Worm (Caenorhabditis elegans): ENCODE measurements around the gene cyb-2.1.

Gene cyb-2.1

DNA sequence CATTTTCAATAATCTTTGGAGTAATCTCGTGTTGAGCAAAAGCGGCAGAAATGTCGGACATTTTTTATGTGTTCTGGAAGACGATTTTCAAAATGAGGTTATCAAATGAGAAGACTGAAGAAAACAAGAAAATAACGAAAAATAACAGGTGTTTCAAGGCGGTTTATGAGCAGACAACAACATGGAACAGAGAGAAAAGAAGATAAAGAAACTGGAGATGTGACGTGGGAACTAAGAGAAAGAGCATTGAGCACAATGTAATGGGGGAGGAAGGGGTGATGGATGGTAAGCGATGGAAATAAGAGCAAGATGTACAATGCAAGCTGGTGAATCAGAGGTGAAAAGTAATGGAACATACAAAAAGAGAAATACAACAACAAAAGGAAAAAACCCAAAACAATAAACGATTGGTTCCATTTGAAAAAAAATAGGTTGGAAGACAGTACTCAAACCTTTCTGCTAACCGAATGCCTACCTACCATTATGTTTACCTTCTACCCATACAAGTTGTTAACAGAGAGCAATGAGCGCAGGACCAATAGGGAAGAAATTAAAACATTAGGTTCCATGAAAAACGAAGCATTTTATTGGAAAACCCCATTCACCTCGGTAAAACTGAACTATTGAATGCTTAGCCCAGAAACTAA lies 28.1 kb upstream of the cyb-2.1 start, which contains the start of gene Y69E1A.5:
Gene Y69E1A.5 (minus strand): TSS at position 73 of the 647 bp plus-strand sequence.
- TF ChIP-seq ets-7 (tag; optimal IDR thresholded peaks at IDR 0.05): no peak

DNA sequence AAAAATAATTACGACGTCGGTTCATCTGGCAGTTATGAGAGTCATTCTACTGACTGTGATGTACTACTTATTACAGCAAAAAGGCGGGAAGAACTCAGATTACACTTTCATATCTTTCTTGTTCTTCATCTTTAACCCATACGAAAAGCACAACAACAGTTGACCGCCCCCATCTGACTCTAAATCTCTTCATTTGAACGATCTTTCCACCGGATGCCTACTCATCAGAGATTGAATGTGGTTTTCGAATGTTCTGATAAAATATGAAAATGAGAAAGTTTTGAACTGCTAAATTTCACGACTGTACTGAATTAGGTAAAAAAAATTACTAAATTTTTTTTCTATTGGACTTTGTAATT lies 27.6 kb upstream of the cyb-2.1 start, which contains the start of gene sri-19:
Gene sri-19 (plus strand): TSS at position 143 of the 359 bp plus-strand sequence.
- TF ChIP-seq F13C5.2 (tag; optimal IDR thresholded peaks at IDR 0.05) (no peak), tbx-37 (GFP tag; conservative IDR thresholded peaks at IDR 0.05) (no peak), sea-1 (GFP tag; conservative IDR thresholded peaks at IDR 0.05) (no peak), pes-1 (GFP tag; IDR thresholded peaks at IDR 0.05) (no peak), ets-7 (tag; optimal IDR thresholded peaks at IDR 0.05) (no peak), ceh-13 (GFP tag; optimal IDR thresholded peaks at IDR 0.05) (no peak), flt-1 (GFP tag; IDR thresholded peaks at IDR 0.05) (no peak), ceh-36 (tag; optimal IDR thresholded peaks at IDR 0.05) (no peak), hmbx-1 (tag; optimal IDR thresholded peaks at IDR 0.05) (no peak), hnd-1 (tag; optimal IDR thresholded peaks at IDR 0.05) (no peak), scrt-1 (GFP tag; IDR thresholded peaks at IDR 0.05) (no peak), aly-1 (tag; optimal IDR thresholded peaks at IDR 0.05) (no peak), tbx-11 (GFP tag; IDR thresholded peaks at IDR 0.05) (no peak), B0310.2 (tag; optimal IDR thresholded peaks at IDR 0.05) (no peak), tra-4 (tag; optimal IDR thresholded peaks at IDR 0.05) (no peak), ama-1 (optimal IDR thresholded peaks at IDR 0.05) (no peak), hmg-4 (GFP tag; optimal IDR thresholded peaks at IDR 0.05) (no peak)

DNA sequence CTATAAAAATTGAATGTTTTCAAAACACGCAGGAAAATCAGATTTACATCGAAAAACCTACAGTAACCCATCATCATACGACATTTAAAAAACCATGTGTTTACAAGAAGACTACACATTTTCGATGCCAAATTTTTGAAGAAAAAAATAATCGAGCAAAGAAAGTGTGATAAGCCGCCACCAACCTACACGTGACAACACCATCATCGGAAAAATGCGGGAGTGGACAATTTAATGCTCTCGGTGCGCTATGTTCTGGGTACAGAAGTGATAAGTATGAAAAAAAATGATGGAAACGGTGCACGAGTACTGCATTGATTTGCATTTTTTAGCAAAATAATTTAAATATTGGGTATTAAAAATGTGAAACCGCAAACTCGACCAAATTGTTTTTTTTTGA lies 21.1 kb upstream of the cyb-2.1 start:
- no peak for TF ChIP-seq hmbx-1 (tag; optimal IDR thresholded peaks at IDR 0.05)
- no peak for TF ChIP-seq ceh-36 (tag; optimal IDR thresholded peaks at IDR 0.05)
- no peak for TF ChIP-seq tra-4 (tag; optimal IDR thresholded peaks at IDR 0.05)
- no peak for TF ChIP-seq aly-1 (tag; optimal IDR thresholded peaks at IDR 0.05)
- no peak for TF ChIP-seq pes-1 (GFP tag; IDR thresholded peaks at IDR 0.05)
- TF ChIP-seq F13C5.2 (tag; optimal IDR thresholded peaks at IDR 0.05): no peak

DNA sequence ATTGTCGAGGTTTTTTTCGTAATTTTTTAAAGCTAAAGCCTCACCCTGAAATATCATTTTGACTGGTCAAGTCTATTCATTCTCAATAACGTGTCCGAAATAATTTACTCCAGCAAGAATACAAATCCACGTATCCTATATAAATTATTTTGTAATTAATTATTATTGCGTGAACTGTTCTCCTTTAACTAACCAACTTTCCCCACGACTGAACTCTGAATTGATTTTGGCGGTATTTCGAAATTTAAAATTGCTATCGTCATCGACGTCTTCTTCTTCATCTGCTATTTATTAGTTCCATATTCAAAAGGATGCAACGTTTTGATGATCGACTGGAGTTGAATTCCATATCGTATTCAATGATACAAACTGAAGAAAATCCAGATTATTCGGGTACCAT lies 19.4 kb upstream of the cyb-2.1 start, which contains the start of the genes aqp-3 and Y69E1A.8:
Gene aqp-3 (minus strand): TSS at position 101 of the 400 bp plus-strand sequence.
Gene Y69E1A.8 (plus strand): TSS at position 246 of the 400 bp plus-strand sequence.
- no peak for TF ChIP-seq B0310.2 (tag; optimal IDR thresholded peaks at IDR 0.05)
- no peak for TF ChIP-seq flt-1 (GFP tag; IDR thresholded peaks at IDR 0.05)
- no peak for TF ChIP-seq pes-1 (GFP tag; IDR thresholded peaks at IDR 0.05)
- TF ChIP-seq ets-7 (tag; optimal IDR thresholded peaks at IDR 0.05): no peak
- TF ChIP-seq hmg-4 (GFP tag; optimal IDR thresholded peaks at IDR 0.05): no peak
- TF ChIP-seq ceh-36 (tag; optimal IDR thresholded peaks at IDR 0.05): no peak
- TF ChIP-seq ama-1 (optimal IDR thresholded peaks at IDR 0.05): no peak
- no peak for TF ChIP-seq tbx-37 (GFP tag; conservative IDR thresholded peaks at IDR 0.05)
- no peak for TF ChIP-seq sea-1 (GFP tag; conservative IDR thresholded peaks at IDR 0.05)
- TF ChIP-seq F13C5.2 (tag; optimal IDR thresholded peaks at IDR 0.05): no peak
- no peak for TF ChIP-seq hmbx-1 (tag; optimal IDR thresholded peaks at IDR 0.05)
- no peak for TF ChIP-seq tbx-11 (GFP tag; IDR thresholded peaks at IDR 0.05)
- no peak for TF ChIP-seq tra-4 (tag; optimal IDR thresholded peaks at IDR 0.05)
- no peak for TF ChIP-seq hnd-1 (tag; optimal IDR thresholded peaks at IDR 0.05)
- TF ChIP-seq ceh-13 (GFP tag; optimal IDR thresholded peaks at IDR 0.05): no peak
- no peak for TF ChIP-seq scrt-1 (GFP tag; IDR thresholded peaks at IDR 0.05)
- TF ChIP-seq aly-1 (tag; optimal IDR thresholded peaks at IDR 0.05): no peak

DNA sequence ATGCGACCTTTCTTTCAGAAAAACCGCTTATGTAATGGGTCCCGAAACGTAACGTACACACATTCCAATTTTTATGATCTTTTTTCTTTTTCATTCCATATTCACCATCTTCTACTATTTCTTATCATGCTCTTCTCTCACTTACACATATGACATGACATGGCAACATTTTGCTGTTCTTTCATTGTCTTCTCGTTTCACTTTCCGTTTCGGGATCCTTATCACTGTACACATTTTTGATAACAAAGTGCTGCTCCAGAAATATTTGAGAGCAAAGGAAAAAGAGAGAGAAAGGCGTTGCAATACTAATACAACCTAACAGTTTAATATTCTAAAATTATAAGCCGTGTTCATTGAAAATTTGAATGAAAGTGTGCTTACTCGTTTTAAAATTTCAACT lies 15.5 kb upstream of the cyb-2.1 start:
- TF ChIP-seq flt-1 (GFP tag; IDR thresholded peaks at IDR 0.05) (no peak), aly-1 (tag; optimal IDR thresholded peaks at IDR 0.05) (no peak), tbx-37 (GFP tag; conservative IDR thresholded peaks at IDR 0.05) (no peak), ets-7 (tag; optimal IDR thresholded peaks at IDR 0.05) (no peak), pes-1 (GFP tag; IDR thresholded peaks at IDR 0.05) (no peak), scrt-1 (GFP tag; IDR thresholded peaks at IDR 0.05) (no peak), hmg-4 (GFP tag; optimal IDR thresholded peaks at IDR 0.05) (no peak), sea-1 (GFP tag; conservative IDR thresholded peaks at IDR 0.05) (no peak), B0310.2 (tag; optimal IDR thresholded peaks at IDR 0.05) (no peak), hmbx-1 (tag; optimal IDR thresholded peaks at IDR 0.05) (no peak), F13C5.2 (tag; optimal IDR thresholded peaks at IDR 0.05) (no peak), tbx-11 (GFP tag; IDR thresholded peaks at IDR 0.05) (no peak), ceh-36 (tag; optimal IDR thresholded peaks at IDR 0.05) (no peak), tra-4 (tag; optimal IDR thresholded peaks at IDR 0.05) (no peak)

DNA sequence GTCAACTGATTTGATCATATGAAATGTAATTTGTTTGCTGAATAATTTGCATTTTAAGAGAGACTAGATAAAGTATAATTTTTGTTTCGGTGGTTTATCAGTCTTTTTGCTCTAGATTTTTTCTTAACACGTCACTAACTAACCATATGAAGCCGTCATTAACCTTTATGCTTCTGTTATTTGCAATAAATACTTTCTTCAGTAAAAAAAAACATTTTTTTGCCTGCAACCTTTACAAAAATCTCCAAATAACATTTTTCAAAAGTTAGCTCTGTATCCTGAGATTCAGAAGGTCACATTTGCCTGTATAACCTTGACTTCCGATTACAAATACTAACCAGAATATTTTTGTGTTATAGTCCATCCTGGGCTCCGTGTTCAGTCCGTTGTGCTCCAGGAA lies 15.0 kb upstream of the cyb-2.1 start:
- TF ChIP-seq pes-1 (GFP tag; IDR thresholded peaks at IDR 0.05) (no peak), ceh-36 (tag; optimal IDR thresholded peaks at IDR 0.05) (no peak), aly-1 (tag; optimal IDR thresholded peaks at IDR 0.05) (no peak), tbx-37 (GFP tag; conservative IDR thresholded peaks at IDR 0.05) (no peak), hmg-4 (GFP tag; optimal IDR thresholded peaks at IDR 0.05) (no peak), sea-1 (GFP tag; conservative IDR thresholded peaks at IDR 0.05) (no peak), hnd-1 (tag; optimal IDR thresholded peaks at IDR 0.05) (no peak), hmbx-1 (tag; optimal IDR thresholded peaks at IDR 0.05) (no peak), tbx-11 (GFP tag; IDR thresholded peaks at IDR 0.05) (no peak), ama-1 (optimal IDR thresholded peaks at IDR 0.05) (no peak), ceh-13 (GFP tag; optimal IDR thresholded peaks at IDR 0.05) (no peak), ets-7 (tag; optimal IDR thresholded peaks at IDR 0.05) (no peak), flt-1 (GFP tag; IDR thresholded peaks at IDR 0.05) (no peak), F13C5.2 (tag; optimal IDR thresholded peaks at IDR 0.05) (no peak), B0310.2 (tag; optimal IDR thresholded peaks at IDR 0.05) (no peak)

DNA sequence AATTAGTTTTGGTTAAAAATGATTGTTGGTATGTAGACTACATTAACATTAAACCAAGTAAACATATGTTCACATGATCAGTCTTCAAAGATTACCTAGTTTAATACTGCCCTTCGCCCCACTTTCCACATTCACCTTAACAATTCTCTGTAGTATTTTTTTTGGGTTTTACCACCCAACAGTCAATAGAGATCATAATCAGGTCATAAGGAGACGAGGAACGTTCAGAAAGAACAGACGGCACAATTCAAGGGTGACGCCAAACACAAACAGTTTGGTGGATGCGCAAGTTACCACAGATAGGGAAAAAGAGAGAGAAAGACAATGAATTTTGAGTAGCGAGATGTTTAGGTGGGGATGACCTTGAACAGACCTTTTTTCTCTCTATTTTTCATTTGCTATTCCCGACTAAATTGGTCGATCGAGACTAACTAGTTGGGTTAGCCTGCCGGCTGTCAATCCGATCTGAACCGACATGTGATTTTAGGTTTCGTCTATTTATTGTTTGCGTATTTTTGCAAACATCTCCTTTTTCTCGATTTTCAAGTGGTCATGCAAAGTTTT lies 14.1 kb upstream of the cyb-2.1 start:
- TF ChIP-seq ets-7 (tag; optimal IDR thresholded peaks at IDR 0.05) (no peak), pes-1 (GFP tag; IDR thresholded peaks at IDR 0.05) (no peak), hmg-4 (GFP tag; optimal IDR thresholded peaks at IDR 0.05) (no peak), aly-1 (tag; optimal IDR thresholded peaks at IDR 0.05) (no peak), flt-1 (GFP tag; IDR thresholded peaks at IDR 0.05) (no peak), tbx-11 (GFP tag; IDR thresholded peaks at IDR 0.05) (no peak), sea-1 (GFP tag; conservative IDR thresholded peaks at IDR 0.05) (no peak), ceh-13 (GFP tag; optimal IDR thresholded peaks at IDR 0.05) (no peak), ceh-36 (tag; optimal IDR thresholded peaks at IDR 0.05) (no peak), tra-4 (tag; optimal IDR thresholded peaks at IDR 0.05) (no peak), hmbx-1 (tag; optimal IDR thresholded peaks at IDR 0.05) (no peak), hnd-1 (tag; optimal IDR thresholded peaks at IDR 0.05) (no peak), ama-1 (optimal IDR thresholded peaks at IDR 0.05) (no peak), B0310.2 (tag; optimal IDR thresholded peaks at IDR 0.05) (no peak)

All from whole organism, early embryonic.